Worm (Caenorhabditis elegans): ENCODE results near the gene lars-1.

ce11 chrIII:4205751-4206327 lies 19.2 kb upstream of the lars-1 start, which contains the start of gene R74.8:
- no peak for TF ChIP-seq C06A6.2 (GFP tag; conservative IDR thresholded peaks at IDR 0.05)
- no peak for TF ChIP-seq egrh-3 (GFP tag; IDR thresholded peaks at IDR 0.05)
- peak; percentile 62 for TF ChIP-seq madf-8 (GFP tag; conservative IDR thresholded peaks at IDR 0.05)
- TF ChIP-seq nfya-1 (tag; optimal IDR thresholded peaks at IDR 0.05; ENCODE audit: borderline replicate concordance, insufficient read depth), result no peak
- no peak for TF ChIP-seq ceh-100 (GFP tag; IDR thresholded peaks at IDR 0.05)
- TF ChIP-seq ztf-28 (GFP tag; IDR thresholded peaks at IDR 0.05), result no peak
